Worm (Caenorhabditis elegans): ENCODE measurements around the gene vem-1.

vem-1 gene

ce11 chrX:8089916-8090315 is 1.5 kb upstream of the vem-1 start:
- peak; percentile 50 for TF ChIP-seq nhr-43 (tag; optimal IDR thresholded peaks at IDR 0.05; ENCODE audit: poor library complexity, severe bottlenecking)
- TF ChIP-seq jun-1 (tag; optimal IDR thresholded peaks at IDR 0.05): no peak
- TF ChIP-seq nhr-11 (tag; optimal IDR thresholded peaks at IDR 0.05): peak; percentile 77
- no peak for TF ChIP-seq egl-5 (tag; optimal IDR thresholded peaks at IDR 0.05)
- TF ChIP-seq elt-2 (tag; optimal IDR thresholded peaks at IDR 0.05): peak; percentile 30
- TF ChIP-seq fkh-10 (GFP tag; optimal IDR thresholded peaks at IDR 0.05): peak; percentile 31
- TF ChIP-seq lin-39 (tag; optimal IDR thresholded peaks at IDR 0.05): no peak
- no peak for TF ChIP-seq R02D3.7 (tag; optimal IDR thresholded peaks at IDR 0.05)
- peak; percentile 12 for TF ChIP-seq nfya-1 (tag; optimal IDR thresholded peaks at IDR 0.05; ENCODE audit: insufficient read depth)

- TF ChIP-seq elt-2 (tag; optimal IDR thresholded peaks at IDR 0.05): peak; percentile 82
- TF ChIP-seq jun-1 (tag; optimal IDR thresholded peaks at IDR 0.05): peak; percentile 11
- TF ChIP-seq aly-2 (tag; optimal IDR thresholded peaks at IDR 0.05): no peak
- TF ChIP-seq pha-4 (tag; optimal IDR thresholded peaks at IDR 0.05): peak; percentile 47
- TF ChIP-seq lsy-12 (tag; optimal IDR thresholded peaks at IDR 0.05): no peak
- no peak for TF ChIP-seq nhr-12 (tag; optimal IDR thresholded peaks at IDR 0.05)
- TF ChIP-seq lin-15B (tag; optimal IDR thresholded peaks at IDR 0.05): no peak
- TF ChIP-seq hmg-11 (tag; optimal IDR thresholded peaks at IDR 0.05): peak; percentile 7
- peak; percentile 63 for TF ChIP-seq pqm-1 (tag; optimal IDR thresholded peaks at IDR 0.05)
- peak; percentile 73 for TF ChIP-seq nhr-25 (tag; optimal IDR thresholded peaks at IDR 0.05)
- TF ChIP-seq nhr-43 (tag; optimal IDR thresholded peaks at IDR 0.05; ENCODE audit: poor library complexity, severe bottlenecking): peak; percentile 52
- no peak for TF ChIP-seq egl-5 (tag; optimal IDR thresholded peaks at IDR 0.05)
- no peak for TF ChIP-seq nhr-23 (tag; optimal IDR thresholded peaks at IDR 0.05)
- TF ChIP-seq egl-27 (tag; optimal IDR thresholded peaks at IDR 0.05): no peak
- no peak for TF ChIP-seq unc-39 (tag; optimal IDR thresholded peaks at IDR 0.05)
- no peak for TF ChIP-seq nhr-76 (tag; optimal IDR thresholded peaks at IDR 0.05)
Measured at ce11 chrX:8089266-8089909, 1.0 kb upstream of the vem-1 start.

ce11 chrX:8086725-8087641 is 1.4 kb downstream of the vem-1 start:
- TF ChIP-seq ceh-28 (tag; optimal IDR thresholded peaks at IDR 0.05) (peak; percentile 63), fos-1 (tag; optimal IDR thresholded peaks at IDR 0.05) (peak; percentile 3), ztf-4 (tag; optimal IDR thresholded peaks at IDR 0.05) (no peak)

ce11 chrX:8086450-8086724 is 2.0 kb downstream of the vem-1 start, which contains the start of gene dao-3:
Gene dao-3, minus strand, starts transcription at chrX:8086550.
- TF ChIP-seq egl-5 (tag; optimal IDR thresholded peaks at IDR 0.05): no peak
- TF ChIP-seq ZK546.5 (tag; optimal IDR thresholded peaks at IDR 0.05): no peak
- no peak for TF ChIP-seq aly-2 (tag; optimal IDR thresholded peaks at IDR 0.05)
- no peak for TF ChIP-seq nhr-67 (tag; optimal IDR thresholded peaks at IDR 0.05)
- no peak for TF ChIP-seq nhr-25 (tag; optimal IDR thresholded peaks at IDR 0.05)

ce11 chrX:8084669-8085068 is 3.7 kb downstream of the vem-1 start:
- TF ChIP-seq unc-62 (GFP tag; optimal IDR thresholded peaks at IDR 0.05): no peak
- no peak for TF ChIP-seq fkh-10 (GFP tag; optimal IDR thresholded peaks at IDR 0.05)
- no peak for TF ChIP-seq egl-27 (tag; optimal IDR thresholded peaks at IDR 0.05)
- no peak for TF ChIP-seq snpc-4 (tag; optimal IDR thresholded peaks at IDR 0.05)
- no peak for TF ChIP-seq mml-1 (tag; optimal IDR thresholded peaks at IDR 0.05)
- no peak for TF ChIP-seq nhr-23 (tag; optimal IDR thresholded peaks at IDR 0.05)
- no peak for TF ChIP-seq ama-1 (optimal IDR thresholded peaks at IDR 0.05)
- TF ChIP-seq pha-4 (tag; optimal IDR thresholded peaks at IDR 0.05): no peak
- no peak for TF ChIP-seq nhr-28 (tag; optimal IDR thresholded peaks at IDR 0.05)
- no peak for TF ChIP-seq ztf-4 (tag; optimal IDR thresholded peaks at IDR 0.05)
- no peak for TF ChIP-seq nhr-25 (tag; optimal IDR thresholded peaks at IDR 0.05)
- no peak for TF ChIP-seq elt-1 (tag; optimal IDR thresholded peaks at IDR 0.05)
- no peak for TF ChIP-seq egl-5 (tag; optimal IDR thresholded peaks at IDR 0.05)
- TF ChIP-seq daf-12 (tag; optimal IDR thresholded peaks at IDR 0.05): no peak
- TF ChIP-seq lsy-12 (tag; optimal IDR thresholded peaks at IDR 0.05): no peak
- TF ChIP-seq nhr-237 (tag; optimal IDR thresholded peaks at IDR 0.05): no peak
- TF ChIP-seq fkh-2 (tag; optimal IDR thresholded peaks at IDR 0.05): no peak
- no peak for TF ChIP-seq nhr-43 (tag; optimal IDR thresholded peaks at IDR 0.05; ENCODE audit: poor library complexity, severe bottlenecking)
- no peak for TF ChIP-seq fos-1 (tag; optimal IDR thresholded peaks at IDR 0.05)
- no peak for TF ChIP-seq pqm-1 (tag; optimal IDR thresholded peaks at IDR 0.05)
